Worm (Caenorhabditis elegans) whole organism, L3 larva: ENCODE data around the gene sri-4.

Experiments used
- R02D3.7 ChIP-seq: fragments of 150-350 bp; optimal IDR thresholded peaks from 2 replicates; lab custom pipeline; 2014; ENCODE audit warnings: missing biosample characterization, missing genetic modification characterization
- ZK546.5 ChIP-seq: sonication (generic microtip); optimal IDR thresholded peaks from 2 replicates; lab custom pipeline; 2017; ENCODE audit warnings: missing biosample characterization, missing genetic modification characterization
- ama-1 ChIP-seq: fragments of 150-350 bp; optimal IDR thresholded peaks from 2 replicates; lab custom pipeline; 2018
- ceh-16 ChIP-seq: sonication (generic microtip); optimal IDR thresholded peaks from 2 replicates; lab custom pipeline; 2017; ENCODE audit warnings: missing biosample characterization, missing genetic modification characterization
- ceh-28 ChIP-seq: fragments of 150-350 bp; optimal IDR thresholded peaks from 2 replicates; lab custom pipeline; 2014; ENCODE audit warnings: missing biosample characterization, missing genetic modification reagents, missing genetic modification characterization
- ceh-82 ChIP-seq: fragments of 150-350 bp; optimal IDR thresholded peaks from 2 replicates; lab custom pipeline; 2014; ENCODE audit warnings: missing biosample characterization, missing genetic modification characterization
- ceh-9 ChIP-seq: sonication (generic microtip); optimal IDR thresholded peaks from 2 replicates; lab custom pipeline; 2018; ENCODE audit warnings: missing biosample characterization, missing genetic modification characterization
- daf-12 ChIP-seq: fragments of 150-350 bp; optimal IDR thresholded peaks from 2 replicates; lab custom pipeline; 2014; ENCODE audit warnings: missing biosample characterization, missing genetic modification reagents, missing genetic modification characterization
- egl-27 ChIP-seq: sonication (generic microtip); optimal IDR thresholded peaks from 4 replicates; lab custom pipeline; 2017; ENCODE audit warnings: missing biosample characterization, missing genetic modification reagents, missing genetic modification characterization
- egl-5 ChIP-seq: fragments of 150-350 bp; optimal IDR thresholded peaks from 2 replicates; lab custom pipeline; 2017; ENCODE audit warnings: missing biosample characterization, missing genetic modification reagents, missing genetic modification characterization, inconsistent platforms
- elt-2 ChIP-seq: sonication (generic microtip); optimal IDR thresholded peaks from 2 replicates; lab custom pipeline; 2016; ENCODE audit warnings: missing genetic modification reagents, mild to moderate bottlenecking, missing genetic modification characterization, missing compliant biosample characterization
- elt-3 ChIP-seq, 3 experiments: fragments of 150-350 bp in 1 of 3; sonication (generic microtip) in 2 of 3; optimal IDR thresholded peaks; 2 replicates in 2 of 3; 4 replicates in 1 of 3; lab custom pipeline; 2014 to 2017; ENCODE audit warnings: missing biosample characterization in 3 of 3, missing genetic modification characterization in 3 of 3
- eor-1 ChIP-seq, 2 experiments: fragments of 150-350 bp; optimal IDR thresholded peaks; 2 replicates each; lab custom pipeline; 2014 to 2018; ENCODE audit warnings: missing biosample characterization in 2 of 2, missing genetic modification characterization in 2 of 2
- fkh-10 ChIP-seq: sonication (generic microtip); optimal IDR thresholded peaks from 2 replicates; lab custom pipeline; 2017; ENCODE audit warnings: missing biosample characterization, missing genetic modification reagents, missing genetic modification characterization
- fkh-2 ChIP-seq: fragments of 150-350 bp; optimal IDR thresholded peaks from 2 replicates; lab custom pipeline; 2014; ENCODE audit warnings: missing biosample characterization, missing genetic modification reagents, missing genetic modification characterization
- fos-1 ChIP-seq: fragments of 150-350 bp; optimal IDR thresholded peaks from 2 replicates; lab custom pipeline; 2014; ENCODE audit warnings: missing biosample characterization, missing genetic modification characterization
- hmg-11 ChIP-seq: sonication (generic microtip); optimal IDR thresholded peaks from 2 replicates; lab custom pipeline; 2016; ENCODE audit warnings: missing genetic modification characterization, missing compliant biosample characterization
- jun-1 ChIP-seq: fragments of 150-350 bp; optimal IDR thresholded peaks from 2 replicates; lab custom pipeline; 2014; ENCODE audit warnings: missing biosample characterization, missing genetic modification reagents, missing genetic modification characterization
- lin-15B ChIP-seq: fragments of 150-350 bp; optimal IDR thresholded peaks from 2 replicates; lab custom pipeline; 2014; ENCODE audit warnings: missing biosample characterization, missing genetic modification characterization
- lin-39 ChIP-seq: fragments of 150-350 bp; optimal IDR thresholded peaks from 2 replicates; lab custom pipeline; 2018; ENCODE audit warnings: missing biosample characterization, missing genetic modification reagents, missing genetic modification characterization
- lsy-12 ChIP-seq: sonication (generic microtip); optimal IDR thresholded peaks from 2 replicates; lab custom pipeline; 2016; ENCODE audit warnings: mild to moderate bottlenecking, missing genetic modification characterization, missing compliant biosample characterization
- mdl-1 ChIP-seq: fragments of 150-350 bp; optimal IDR thresholded peaks from 2 replicates; lab custom pipeline; 2014; ENCODE audit warnings: missing biosample characterization, missing genetic modification characterization
- mml-1 ChIP-seq: fragments of 150-350 bp; sonication (generic microtip); optimal IDR thresholded peaks from 3 replicates; lab custom pipeline; 2014; ENCODE audit warnings: missing biosample characterization, missing genetic modification characterization
- nfya-1 ChIP-seq: sonication (generic microtip); optimal IDR thresholded peaks from 2 replicates; lab custom pipeline; 2017; ENCODE audit warnings: missing genetic modification characterization, mild to moderate bottlenecking, missing compliant biosample characterization, antibody characterized with exemption, moderate library complexity; ENCODE audit not compliant: insufficient read depth
- nhr-11 ChIP-seq: fragments of 150-350 bp; optimal IDR thresholded peaks from 2 replicates; lab custom pipeline; 2014; ENCODE audit warnings: missing biosample characterization, missing genetic modification characterization
- nhr-23 ChIP-seq: fragments of 150-350 bp; optimal IDR thresholded peaks from 2 replicates; lab custom pipeline; 2014; ENCODE audit warnings: missing biosample characterization, missing genetic modification reagents, missing genetic modification characterization
- nhr-237 ChIP-seq: fragments of 150-350 bp; optimal IDR thresholded peaks from 2 replicates; lab custom pipeline; 2014; ENCODE audit warnings: missing biosample characterization, missing genetic modification characterization
- nhr-25 ChIP-seq: sonication (generic microtip); optimal IDR thresholded peaks from 2 replicates; lab custom pipeline; 2017; ENCODE audit warnings: missing biosample characterization, missing genetic modification characterization
- nhr-28 ChIP-seq: fragments of 150-350 bp; optimal IDR thresholded peaks from 2 replicates; lab custom pipeline; 2014; ENCODE audit warnings: missing biosample characterization, missing genetic modification characterization
- nhr-43 ChIP-seq: sonication (generic microtip); optimal IDR thresholded peaks from 2 replicates; lab custom pipeline; 2016; ENCODE audit warnings: mild to moderate bottlenecking, missing genetic modification characterization, missing compliant biosample characterization; ENCODE audit not compliant: poor library complexity, severe bottlenecking
- nhr-67 ChIP-seq: fragments of 150-350 bp; optimal IDR thresholded peaks from 2 replicates; lab custom pipeline; 2014; ENCODE audit warnings: missing biosample characterization, missing genetic modification characterization
- nhr-76 ChIP-seq: fragments of 150-350 bp; sonication (generic microtip); optimal IDR thresholded peaks from 5 replicates; lab custom pipeline; 2014; ENCODE audit warnings: missing biosample characterization, missing genetic modification characterization
- nhr-77 ChIP-seq: fragments of 150-350 bp; optimal IDR thresholded peaks from 2 replicates; lab custom pipeline; 2014; ENCODE audit warnings: missing biosample characterization, missing genetic modification characterization
- pha-4 ChIP-seq: fragments of 150-350 bp; optimal IDR thresholded peaks from 2 replicates; lab custom pipeline; 2014; ENCODE audit warnings: missing biosample characterization, missing genetic modification reagents, missing genetic modification characterization
- pqm-1 ChIP-seq: fragments of 150-350 bp; optimal IDR thresholded peaks from 2 replicates; lab custom pipeline; 2017; ENCODE audit warnings: missing biosample characterization, missing genetic modification characterization, inconsistent platforms
- skn-1 ChIP-seq: fragments of 150-350 bp; optimal IDR thresholded peaks from 2 replicates; lab custom pipeline; 2014; ENCODE audit warnings: missing biosample characterization, missing genetic modification characterization
- snpc-4 ChIP-seq: fragments of 150-350 bp; optimal IDR thresholded peaks from 2 replicates; lab custom pipeline; 2014; ENCODE audit warnings: missing biosample characterization, missing genetic modification characterization
- tbx-2 ChIP-seq: sonication (generic microtip); optimal IDR thresholded peaks from 2 replicates; lab custom pipeline; 2016; ENCODE audit warnings: mild to moderate bottlenecking, missing genetic modification characterization, missing compliant biosample characterization
- unc-39 ChIP-seq: sonication (generic microtip); optimal IDR thresholded peaks from 4 replicates; lab custom pipeline; 2017; ENCODE audit warnings: missing biosample characterization, missing genetic modification characterization
- unc-62 ChIP-seq: fragments of 150-350 bp; sonication (generic microtip); optimal IDR thresholded peaks from 4 replicates; lab custom pipeline; 2014; ENCODE audit warnings: missing biosample characterization, missing genetic modification reagents, missing genetic modification characterization
- zag-1 ChIP-seq: fragments of 150-350 bp; optimal IDR thresholded peaks from 2 replicates; lab custom pipeline; 2014; ENCODE audit warnings: missing biosample characterization, missing genetic modification characterization
- ztf-11 ChIP-seq: fragments of 150-350 bp; optimal IDR thresholded peaks from 2 replicates; lab custom pipeline; 2014; ENCODE audit warnings: missing biosample characterization, missing genetic modification characterization
- ztf-4 ChIP-seq: fragments of 150-350 bp; optimal IDR thresholded peaks from 2 replicates; lab custom pipeline; 2014; ENCODE audit warnings: missing biosample characterization, missing genetic modification characterization

Gene sri-4

ce11 chrV:727484-728351 is 20.4 kb upstream of the sri-4 start, which contains the start of the genes icl-1 and srh-2:
Gene icl-1, minus strand, starts transcription at chrV:728004.
Gene srh-2, plus strand, starts transcription at chrV:728301.
- peak; percentile 65 for TF ChIP-seq pqm-1 (tag; lab: Kevin White, UChicago)
- TF ChIP-seq nhr-43: peak; percentile 73
- TF ChIP-seq nhr-67 (tag; lab: Kevin White, UChicago): no peak
- no peak for TF ChIP-seq eor-1 (tag; optimal IDR thresholded peaks at IDR 0.05; lab: Kevin White, UChicago)
- no peak for TF ChIP-seq zag-1 (tag; lab: Kevin White, UChicago)
- TF ChIP-seq hmg-11: no peak
- peak; percentile 28 for TF ChIP-seq lin-15B
- peak; percentile 11 for TF ChIP-seq lin-39
- no peak for TF ChIP-seq nhr-76 (tag; lab: Kevin White, UChicago)
- TF ChIP-seq ceh-82: no peak
- peak; percentile 8 for TF ChIP-seq tbx-2 (tag; lab: Kevin White, UChicago)
- no peak for TF ChIP-seq R02D3.7 (tag; lab: Kevin White, UChicago)
- no peak for TF ChIP-seq nhr-28 (tag; lab: Kevin White, UChicago)
- peak; percentile 2 for TF ChIP-seq nhr-25 (tag; lab: Kevin White, UChicago)
- TF ChIP-seq nhr-23 (tag; lab: Kevin White, UChicago): peak; percentile 71
- peak; percentile 79 for TF ChIP-seq pha-4 (tag; lab: Kevin White, UChicago)
- peak; percentile 67 for TF ChIP-seq ceh-28 (tag; lab: Kevin White, UChicago)
- TF ChIP-seq elt-2 (tag; lab: Kevin White, UChicago): peak; percentile 83
- peak; percentile 42 for TF ChIP-seq lsy-12 (tag; lab: Kevin White, UChicago)
- TF ChIP-seq ceh-16 (tag; lab: Kevin White, UChicago): no peak
- TF ChIP-seq fos-1 (tag; lab: Kevin White, UChicago): peak; percentile 15
- no peak for TF ChIP-seq ztf-4 (tag; lab: Kevin White, UChicago)
- no peak for TF ChIP-seq unc-39 (tag; lab: Kevin White, UChicago)
- no peak for TF ChIP-seq fkh-2 (tag; lab: Kevin White, UChicago)
- peak; percentile 68 for TF ChIP-seq nfya-1 (tag; lab: Kevin White, UChicago)
- peak; percentile 92 for TF ChIP-seq ama-1 (lab: Kevin White, UChicago)
- peak; percentile 43 for TF ChIP-seq jun-1 (tag; lab: Kevin White, UChicago)
- TF ChIP-seq unc-62 (GFP tag; lab: Kevin White, UChicago): no peak
- no peak for TF ChIP-seq mml-1 (tag; lab: Kevin White, UChicago)

ce11 chrV:728822-729493 is 19.2 kb upstream of the sri-4 start:
- TF ChIP-seq nhr-76 (tag; lab: Kevin White, UChicago): no peak
- peak; percentile 38 for TF ChIP-seq mdl-1 (tag; lab: Kevin White, UChicago)
- TF ChIP-seq jun-1 (tag; lab: Kevin White, UChicago): no peak
- no peak for TF ChIP-seq unc-62 (GFP tag; lab: Kevin White, UChicago)
- no peak for TF ChIP-seq nhr-67 (tag; lab: Kevin White, UChicago)
- no peak for TF ChIP-seq egl-27 (tag; lab: Kevin White, UChicago)
- TF ChIP-seq ztf-4 (tag; lab: Kevin White, UChicago): no peak
- peak; percentile 77 for TF ChIP-seq elt-2 (tag; lab: Kevin White, UChicago)
- no peak for TF ChIP-seq ZK546.5 (tag; lab: Kevin White, UChicago)
- TF ChIP-seq fkh-2 (tag; lab: Kevin White, UChicago): no peak
- peak; percentile 49 for TF ChIP-seq nfya-1 (tag; lab: Kevin White, UChicago)
- TF ChIP-seq pqm-1 (tag; lab: Kevin White, UChicago): peak; percentile 65
- TF ChIP-seq eor-1 (tag; optimal IDR thresholded peaks at IDR 0.05; lab: Kevin White, UChicago): no peak
- TF ChIP-seq nhr-25 (tag; lab: Kevin White, UChicago): peak; percentile 46
- no peak for TF ChIP-seq lin-15B
- no peak for TF ChIP-seq lin-39
- no peak for TF ChIP-seq ceh-28 (tag; lab: Kevin White, UChicago)
- TF ChIP-seq egl-5 (tag; lab: Kevin White, UChicago): peak; percentile 31
- TF ChIP-seq fos-1 (tag; lab: Kevin White, UChicago): no peak
- TF ChIP-seq nhr-28 (tag; lab: Kevin White, UChicago): no peak
- TF ChIP-seq skn-1 (tag; lab: Kevin White, UChicago): no peak
- peak; percentile 7 for TF ChIP-seq lsy-12 (tag; lab: Kevin White, UChicago)
- TF ChIP-seq daf-12 (tag; lab: Kevin White, UChicago): no peak
- peak; percentile 5 for TF ChIP-seq snpc-4 (tag; lab: Kevin White, UChicago)
- peak; percentile 57 for TF ChIP-seq nhr-43
- TF ChIP-seq fkh-10 (GFP tag; lab: Kevin White, UChicago): no peak
- TF ChIP-seq ama-1 (lab: Kevin White, UChicago): peak; percentile 50
- no peak for TF ChIP-seq nhr-237 (tag; lab: Kevin White, UChicago)
- TF ChIP-seq pha-4 (tag; lab: Kevin White, UChicago): peak; percentile 53
- no peak for TF ChIP-seq nhr-11 (tag; lab: Kevin White, UChicago)
- no peak for TF ChIP-seq nhr-77 (tag; lab: Kevin White, UChicago)
- no peak for TF ChIP-seq ztf-11 (tag; lab: Kevin White, UChicago)
- peak; percentile 19 for TF ChIP-seq nhr-23 (tag; lab: Kevin White, UChicago)
- TF ChIP-seq tbx-2 (tag; lab: Kevin White, UChicago): no peak
- TF ChIP-seq elt-3 (tag; optimal IDR thresholded peaks at IDR 0.05; lab: Kevin White, UChicago): no peak
- no peak for TF ChIP-seq ceh-9 (tag; lab: Kevin White, UChicago)
